Worm (Caenorhabditis elegans) whole organism, young adult: ENCODE data around the gene paa-1.

ENCODE experiments used
- cebp-2 ChIP-seq: fragments of 200-800 bp; sonication (Bioruptor generic); IDR thresholded peaks from 2 replicates; pipeline ENCODE4 v1.3.6; 2022; ENCODE audit warnings: missing genetic modification characterization, missing compliant biosample characterization
- fkh-3 ChIP-seq: sonication (generic microtip); optimal IDR thresholded peaks from 2 replicates; lab custom pipeline; 2016; ENCODE audit warnings: mild to moderate bottlenecking, missing genetic modification characterization, missing compliant biosample characterization

DNA sequence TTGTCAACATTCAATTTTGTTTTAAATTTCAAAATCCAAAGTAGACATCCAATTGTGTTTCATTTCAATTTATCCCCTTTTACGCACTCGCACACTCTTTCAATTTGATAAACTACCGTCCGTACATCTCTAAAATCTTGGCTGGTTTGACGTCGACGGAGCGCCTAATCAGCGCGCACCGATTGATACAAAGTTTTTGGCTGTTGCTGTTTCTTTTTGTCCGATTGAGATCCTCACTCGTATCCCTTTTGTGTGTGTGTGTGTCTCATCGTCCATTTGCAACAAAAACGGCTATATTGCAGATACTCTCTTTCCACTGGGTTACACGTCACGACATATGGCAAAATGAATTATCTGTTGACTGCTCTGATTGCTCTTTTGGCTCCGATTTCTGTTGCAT lies 23.6 kb downstream of the paa-1 start, which contains the start of gene lon-1:
- TF ChIP-seq cebp-2 (GFP tag; lab: Robert Waterston, UW) (no peak), fkh-3 (no peak)
